Fruit fly (Drosophila melanogaster): ENCODE measurements around the gene CG17991.

dm6 chr3R:27281811-27282131 lies 40.7 kb downstream of the CG17991 start:
- no peak for TF ChIP-seq rn (GFP tag; IDR thresholded peaks at IDR 0.05)
- no peak for TF ChIP-seq CG17806 (tag; optimal IDR thresholded peaks at IDR 0.05)
- TF ChIP-seq Pif1A (GFP tag; optimal IDR thresholded peaks at IDR 0.05): no peak
- no peak for TF ChIP-seq CG4496 (GFP tag; IDR thresholded peaks at IDR 0.05)

Data from whole organism, pupa.